Worm (Caenorhabditis elegans) whole organism, late embryonic: ENCODE results near the gene C54E10.6.

ENCODE experiments used
- T23F11.4 ChIP-seq: fragments of 200-800 bp; sonication (Bioruptor generic); optimal IDR thresholded peaks from 2 replicates; lab custom pipeline; 2018; ENCODE audit warnings: mild to moderate bottlenecking, missing genetic modification characterization, missing compliant biosample characterization
- Y22D7AL.16 ChIP-seq: sonication (generic microtip); optimal IDR thresholded peaks from 2 replicates; lab custom pipeline; 2016; ENCODE audit warnings: missing genetic modification characterization, missing compliant biosample characterization
- ceh-19 ChIP-seq: fragments of 200-800 bp; sonication (Bioruptor generic); optimal IDR thresholded peaks from 2 replicates; lab custom pipeline; 2018; ENCODE audit warnings: mild to moderate bottlenecking, missing genetic modification characterization, missing compliant biosample characterization
- ceh-30 ChIP-seq: fragments of 150-350 bp; optimal IDR thresholded peaks from 2 replicates; lab custom pipeline; 2014; ENCODE audit warnings: missing biosample characterization, missing genetic modification characterization
- ceh-34 ChIP-seq: sonication (generic microtip); optimal IDR thresholded peaks from 2 replicates; lab custom pipeline; 2016; ENCODE audit warnings: mild to moderate bottlenecking, missing genetic modification characterization, missing compliant biosample characterization
- ceh-45 ChIP-seq: fragments of 200-800 bp; sonication (Bioruptor generic); IDR thresholded peaks from 2 replicates; pipeline ENCODE4 v1.3.6; 2022; ENCODE audit warnings: missing genetic modification reagents, missing genetic modification characterization, missing compliant biosample characterization
- ceh-48 ChIP-seq: sonication (generic microtip); optimal IDR thresholded peaks from 2 replicates; lab custom pipeline; 2016; ENCODE audit warnings: missing genetic modification characterization, inconsistent platforms, missing compliant biosample characterization
- che-1 ChIP-seq: sonication (generic microtip); optimal IDR thresholded peaks from 2 replicates; lab custom pipeline; 2016; ENCODE audit warnings: mild to moderate bottlenecking, missing genetic modification characterization, missing compliant biosample characterization
- dmd-4 ChIP-seq: sonication (generic microtip); optimal IDR thresholded peaks from 2 replicates; lab custom pipeline; 2016; ENCODE audit warnings: borderline replicate concordance, missing genetic modification characterization, missing compliant biosample characterization
- ets-4 ChIP-seq: sonication (generic microtip); optimal IDR thresholded peaks from 2 replicates; lab custom pipeline; 2016; ENCODE audit warnings: missing genetic modification characterization, missing compliant biosample characterization
- fax-1 ChIP-seq: sonication (generic microtip); optimal IDR thresholded peaks from 2 replicates; lab custom pipeline; 2016; ENCODE audit warnings: missing genotype, missing genetic modification characterization, missing compliant biosample characterization
- fkh-6 ChIP-seq: sonication (generic microtip); optimal IDR thresholded peaks from 2 replicates; lab custom pipeline; 2016; ENCODE audit warnings: missing genetic modification characterization, missing compliant biosample characterization
- hlh-15 ChIP-seq: sonication (generic microtip); optimal IDR thresholded peaks from 2 replicates; lab custom pipeline; 2016; ENCODE audit warnings: missing genetic modification characterization, missing compliant biosample characterization
- hlh-30 ChIP-seq: sonication (generic microtip); optimal IDR thresholded peaks from 2 replicates; lab custom pipeline; 2017; ENCODE audit warnings: antibody characterized with exemption, missing genetic modification characterization, missing compliant biosample characterization; ENCODE audit not compliant: insufficient read depth
- hlh-6 ChIP-seq: sonication (generic microtip); optimal IDR thresholded peaks from 2 replicates; lab custom pipeline; 2016; ENCODE audit warnings: missing genotype, missing genetic modification characterization, missing compliant biosample characterization
- lin-11 ChIP-seq: fragments of 200-800 bp; sonication (Bioruptor generic); optimal IDR thresholded peaks from 2 replicates; lab custom pipeline; 2018; ENCODE audit warnings: mild to moderate bottlenecking, missing genetic modification characterization, missing compliant biosample characterization
- madf-2 ChIP-seq: sonication (generic microtip); optimal IDR thresholded peaks from 2 replicates; lab custom pipeline; 2017; ENCODE audit warnings: missing genetic modification characterization, missing compliant biosample characterization
- mec-3 ChIP-seq: sonication (generic microtip); optimal IDR thresholded peaks from 2 replicates; lab custom pipeline; 2016; ENCODE audit warnings: borderline replicate concordance, missing genetic modification characterization, missing compliant biosample characterization
- npax-4 ChIP-seq: sonication (generic microtip); optimal IDR thresholded peaks from 2 replicates; lab custom pipeline; 2016; ENCODE audit warnings: missing genetic modification characterization, missing compliant biosample characterization
- odd-2 ChIP-seq: sonication (generic microtip); optimal IDR thresholded peaks from 2 replicates; lab custom pipeline; 2017; ENCODE audit warnings: antibody characterized with exemption, mild to moderate bottlenecking, missing genetic modification characterization, missing compliant biosample characterization
- pag-3 ChIP-seq: sonication (generic microtip); optimal IDR thresholded peaks from 2 replicates; lab custom pipeline; 2016; ENCODE audit warnings: missing compliant biosample characterization, missing genetic modification characterization, borderline replicate concordance
- pat-9 ChIP-seq: fragments of 200-800 bp; sonication (Bioruptor generic); optimal IDR thresholded peaks from 2 replicates; lab custom pipeline; 2018; ENCODE audit warnings: mild to moderate bottlenecking, missing genetic modification characterization, moderate library complexity, missing compliant biosample characterization
- ref-2 ChIP-seq: sonication (generic microtip); optimal IDR thresholded peaks from 2 replicates; lab custom pipeline; 2016; ENCODE audit warnings: missing genetic modification characterization, missing compliant biosample characterization
- sox-4 ChIP-seq: sonication (generic microtip); optimal IDR thresholded peaks from 2 replicates; lab custom pipeline; 2017; ENCODE audit warnings: mild to moderate bottlenecking, missing genetic modification characterization, inconsistent platforms, missing compliant biosample characterization
- syd-9 ChIP-seq: sonication (generic microtip); optimal IDR thresholded peaks from 2 replicates; lab custom pipeline; 2016; ENCODE audit warnings: mild to moderate bottlenecking, missing genetic modification characterization, moderate library complexity, missing compliant biosample characterization
- tbx-7 ChIP-seq: sonication (generic microtip); optimal IDR thresholded peaks from 2 replicates; lab custom pipeline; 2016; ENCODE audit warnings: missing genotype, missing genetic modification characterization, missing compliant biosample characterization
- ttx-3 ChIP-seq: sonication (generic microtip); optimal IDR thresholded peaks from 2 replicates; lab custom pipeline; 2016; ENCODE audit warnings: missing genetic modification reagents, missing genetic modification characterization, missing compliant biosample characterization
- unc-42 ChIP-seq: sonication (generic microtip); optimal IDR thresholded peaks from 2 replicates; lab custom pipeline; 2016; ENCODE audit warnings: missing genotype, missing genetic modification characterization, missing compliant biosample characterization
- unc-55 ChIP-seq: sonication (generic microtip); optimal IDR thresholded peaks from 2 replicates; lab custom pipeline; 2017; ENCODE audit warnings: missing biosample characterization, missing genetic modification reagents, missing genetic modification characterization
- unc-86 ChIP-seq: sonication (generic microtip); optimal IDR thresholded peaks from 2 replicates; lab custom pipeline; 2016; ENCODE audit warnings: missing genetic modification characterization, missing compliant biosample characterization

Gene C54E10.6

DNA sequence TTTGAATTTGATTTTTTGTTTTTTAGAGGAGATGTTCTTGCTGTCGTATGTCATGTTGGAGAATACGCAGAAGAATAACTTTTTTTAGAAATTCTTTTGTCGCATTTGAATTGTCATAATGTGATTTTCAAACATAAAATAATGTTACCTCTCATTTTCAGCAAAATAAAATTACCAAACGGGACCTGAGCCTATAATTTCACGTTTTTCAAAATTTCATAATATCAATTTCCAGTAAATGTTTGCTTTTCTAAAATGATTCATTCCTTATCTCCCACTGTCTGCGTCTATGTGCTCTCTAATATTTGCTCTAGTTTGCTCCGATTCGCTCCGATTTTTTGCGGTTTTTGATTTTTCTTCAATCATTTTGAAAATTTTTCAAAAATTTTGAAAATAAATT is 17.9 kb downstream of the C54E10.6 start, which contains the start of gene nhr-231:
nhr-231 (plus strand) TSS at position 301 of the 400 bp plus-strand sequence.
- TF ChIP-seq ceh-34 (tag; lab: Kevin White, UChicago) (no peak), ceh-19 (GFP tag; lab: Kevin White, UChicago) (no peak), tbx-7 (tag; lab: Kevin White, UChicago) (no peak)

- TF ChIP-seq ceh-34 (tag; lab: Kevin White, UChicago) = no peak
- no peak for TF ChIP-seq sox-4 (tag; lab: Kevin White, UChicago)
- no peak for TF ChIP-seq ceh-48
- TF ChIP-seq mec-3 (tag; lab: Kevin White, UChicago) = no peak
- TF ChIP-seq hlh-30 = no peak
- no peak for TF ChIP-seq T23F11.4
- TF ChIP-seq pag-3 (tag; lab: Kevin White, UChicago) = no peak
- no peak for TF ChIP-seq ceh-19 (GFP tag; lab: Kevin White, UChicago)
- TF ChIP-seq fax-1 (tag; lab: Kevin White, UChicago) = no peak
- no peak for TF ChIP-seq pat-9
- TF ChIP-seq hlh-6 = no peak
- no peak for TF ChIP-seq syd-9
- TF ChIP-seq che-1 (tag; lab: Kevin White, UChicago) = no peak
- TF ChIP-seq ceh-30 (tag; lab: Kevin White, UChicago) = no peak
- no peak for TF ChIP-seq hlh-15 (tag; lab: Kevin White, UChicago)
- TF ChIP-seq, all 69 proteins: peak for 0
Measured at ce11 chrV:18787417-18787918, 21.1 kb downstream of the C54E10.6 start, which contains the start of gene Y17D7B.2. Gene Y17D7B.2 (plus strand): TSS chrV:18787739.

ce11 chrV:18786694-18787093 is 21.8 kb downstream of the C54E10.6 start, which contains the start of gene Y17D7B.3:
Gene Y17D7B.3 (minus strand): TSS chrV:18786794.
- TF ChIP-seq npax-4 (tag; lab: Kevin White, UChicago) (no peak), ceh-30 (tag; lab: Kevin White, UChicago) (no peak), ceh-34 (tag; lab: Kevin White, UChicago) (no peak), ets-4 (tag; lab: Kevin White, UChicago) (no peak), fkh-6 (no peak), fax-1 (tag; lab: Kevin White, UChicago) (no peak), dmd-4 (no peak)
- TF ChIP-seq, all 69 proteins: peak for 0

ce11 chrV:18783474-18783873 is 25.1 kb downstream of the C54E10.6 start, which contains the start of gene Y17D7B.10:
Gene Y17D7B.10 (plus strand): TSS chrV:18783716.
- no peak for TF ChIP-seq ceh-45 (GFP tag; lab: Robert Waterston, UW)
- TF ChIP-seq ref-2 (tag; lab: Kevin White, UChicago) = no peak

DNA sequence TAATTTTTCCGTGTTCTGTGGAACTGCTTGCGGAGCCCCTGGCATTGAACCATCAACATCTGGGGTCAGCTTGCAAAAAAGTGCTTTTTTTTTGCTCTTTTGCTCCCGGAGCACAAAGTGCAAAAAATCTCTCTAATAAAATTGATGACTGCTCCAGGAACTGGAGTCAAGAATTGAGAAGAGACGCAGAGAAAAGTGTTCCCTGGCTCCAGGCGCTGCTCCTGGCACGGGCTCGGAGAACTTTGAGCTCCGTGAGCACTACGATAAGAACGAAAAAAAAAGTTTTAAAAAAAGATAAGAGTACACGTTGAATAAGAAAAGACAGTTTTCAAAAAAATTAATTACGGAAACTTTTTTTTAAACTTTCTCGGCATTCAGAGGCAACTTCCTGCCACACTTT is 25.8 kb downstream of the C54E10.6 start:
- TF ChIP-seq unc-55 (GFP tag; lab: Kevin White, UChicago) (no peak), odd-2 (tag; lab: Kevin White, UChicago) (no peak), unc-86 (tag; lab: Kevin White, UChicago) (no peak)

- no peak for TF ChIP-seq Y22D7AL.16 (tag; lab: Kevin White, UChicago)
- no peak for TF ChIP-seq dmd-4
- no peak for TF ChIP-seq madf-2 (tag; lab: Kevin White, UChicago)
Measured at ce11 chrV:18780605-18781004, 27.9 kb downstream of the C54E10.6 start.

ce11 chrV:18776245-18776737 is 32.2 kb downstream of the C54E10.6 start, which contains the start of gene Y17D7B.4:
Gene Y17D7B.4 (minus strand): TSS chrV:18776687.
- TF ChIP-seq unc-42 (no peak), ttx-3 (no peak), pag-3 (tag; lab: Kevin White, UChicago) (no peak), lin-11 (tag; lab: Kevin White, UChicago) (no peak)
